Worm (Caenorhabditis elegans): ENCODE results near the gene Y14H12A.2.

Gene Y14H12A.2

ce11 chrII:3999537-3999936, 10.1 kb upstream of the Y14H12A.2 start:
- TF ChIP-seq hmg-1.1 (GFP tag; IDR thresholded peaks at IDR 0.05) = 0 out of 2 replicates have a peak, but pooled peaks have one; percentile 24
- TF ChIP-seq aha-1 (tag) = peak; percentile 35
- 0 out of 2 replicates have a peak, but pooled peaks have one; percentile 59 for TF ChIP-seq tra-1 (GFP tag; IDR thresholded peaks at IDR 0.05)
- TF ChIP-seq unc-62 (GFP tag; optimal IDR thresholded peaks at IDR 0.05 in 1 of 2) = peak in 1 of 2 experiments; percentile 32
- no peak for TF ChIP-seq unc-62 (tag; optimal IDR thresholded peaks at IDR 0.05)
- no peak for TF ChIP-seq hlh-30 (tag; optimal IDR thresholded peaks at IDR 0.05; ENCODE audit: insufficient read depth)
- TF ChIP-seq lin-29 (GFP tag; IDR thresholded peaks at IDR 0.05) = no peak
- TF ChIP-seq set-16 (GFP tag; IDR thresholded peaks at IDR 0.05) = peak; percentile 76

- no peak for TF ChIP-seq Y75B8A.6 (GFP tag; IDR thresholded peaks at IDR 0.05)
- no peak for TF ChIP-seq spr-1 (tag; optimal IDR thresholded peaks at IDR 0.05)
- no peak for TF ChIP-seq aly-2 (tag; optimal IDR thresholded peaks at IDR 0.05)
- TF ChIP-seq zip-11 (GFP tag; IDR thresholded peaks at IDR 0.05) = no peak
- TF ChIP-seq lim-7 (GFP tag; IDR thresholded peaks at IDR 0.05) = no peak
- no peak for TF ChIP-seq sdz-12 (GFP tag; optimal IDR thresholded peaks at IDR 0.05)
- no peak for TF ChIP-seq R02D3.7 (tag; optimal IDR thresholded peaks at IDR 0.05)
- TF ChIP-seq ceh-20 (GFP tag; IDR thresholded peaks at IDR 0.05) = no peak
- TF ChIP-seq snpc-1.2 (GFP tag; IDR thresholded peaks at IDR 0.05) = no peak
- no peak for TF ChIP-seq ctbp-1 (GFP tag; IDR thresholded peaks at IDR 0.05)
- no peak for TF ChIP-seq nhr-102 (tag; optimal IDR thresholded peaks at IDR 0.05)
- no peak for TF ChIP-seq skn-1 (tag; optimal IDR thresholded peaks at IDR 0.05)
- TF ChIP-seq dve-1 (tag; optimal IDR thresholded peaks at IDR 0.05; ENCODE audit: insufficient read depth) = no peak
Observed at ce11 chrII:3996005-3996404, 6.5 kb upstream of the Y14H12A.2 start, which contains the start of gene clc-22. Gene clc-22, minus strand, starts transcription at chrII:3996075.

ce11 chrII:3992660-3993245, 3.3 kb upstream of the Y14H12A.2 start, which contains the start of gene Y14H12A.1:
Gene Y14H12A.1, plus strand, starts transcription at chrII:3993195.
- TF ChIP-seq mdl-1 (tag; optimal IDR thresholded peaks at IDR 0.05) = no peak
- TF ChIP-seq spr-1 (tag; optimal IDR thresholded peaks at IDR 0.05) = no peak
- TF ChIP-seq daf-16 (GFP tag; optimal IDR thresholded peaks at IDR 0.05) = no peak
- peak; percentile 72 for TF ChIP-seq daf-16 (tag; optimal IDR thresholded peaks at IDR 0.05)
- no peak for TF ChIP-seq mxl-2 (GFP tag; conservative IDR thresholded peaks at IDR 0.05)
- TF ChIP-seq ceh-62 (tag; optimal IDR thresholded peaks at IDR 0.05) = no peak
- TF ChIP-seq nhr-10 (tag; optimal IDR thresholded peaks at IDR 0.05) = no peak
- no peak for TF ChIP-seq nhr-102 (tag; optimal IDR thresholded peaks at IDR 0.05)
- no peak for TF ChIP-seq dmd-8 (GFP tag; IDR thresholded peaks at IDR 0.05)
- peak; percentile 75; the same call in 1 of the 2 replicates for TF ChIP-seq php-3 (GFP tag; IDR thresholded peaks at IDR 0.05)
- TF ChIP-seq ctbp-1 (GFP tag; IDR thresholded peaks at IDR 0.05) = no peak
- no peak for TF ChIP-seq mxl-3 (GFP tag; optimal IDR thresholded peaks at IDR 0.05)
- no peak for TF ChIP-seq F26F4.8 (GFP tag; conservative IDR thresholded peaks at IDR 0.05)
- TF ChIP-seq egl-43 (GFP tag; IDR thresholded peaks at IDR 0.05) = no peak
- TF ChIP-seq nhr-42 (GFP tag; IDR thresholded peaks at IDR 0.05) = no peak

ce11 chrII:3992029-3992428, 2.6 kb upstream of the Y14H12A.2 start:
- TF ChIP-seq aly-2 (tag; optimal IDR thresholded peaks at IDR 0.05) = no peak
- TF ChIP-seq pqm-1 (tag; optimal IDR thresholded peaks at IDR 0.05) = peak; percentile 58
- peak; percentile 2 for TF ChIP-seq nhr-28 (tag; optimal IDR thresholded peaks at IDR 0.05)
- TF ChIP-seq zfp-2 (tag; optimal IDR thresholded peaks at IDR 0.05) = no peak
- peak; percentile 20 for TF ChIP-seq dve-1 (tag; optimal IDR thresholded peaks at IDR 0.05; ENCODE audit: insufficient read depth)
- no peak for TF ChIP-seq lir-3 (tag; optimal IDR thresholded peaks at IDR 0.05)
- peak; percentile 44; the same call in 1 of the 2 replicates for TF ChIP-seq dmd-6 (GFP tag; IDR thresholded peaks at IDR 0.05)
- TF ChIP-seq mes-2 (tag; optimal IDR thresholded peaks at IDR 0.05; ENCODE audit: poor library complexity, severe bottlenecking) = no peak
- TF ChIP-seq F49E8.2 (tag; optimal IDR thresholded peaks at IDR 0.05; ENCODE audit: borderline replicate concordance) = no peak
- no peak for TF ChIP-seq daf-16 (GFP tag; optimal IDR thresholded peaks at IDR 0.05)
- TF ChIP-seq daf-16 (tag; optimal IDR thresholded peaks at IDR 0.05) = peak; percentile 76
- TF ChIP-seq nhr-102 (tag; optimal IDR thresholded peaks at IDR 0.05) = no peak
